Fruit fly (Drosophila melanogaster) ovary, adult (tissue): ENCODE measurements around the gene CG14362.

Experiments used
- CG17801 ChIP-seq: fragments of 200-800 bp; optimal IDR thresholded peaks from 2 replicates; lab custom pipeline; 2019; ENCODE audit warnings: missing biosample characterization, mild to moderate bottlenecking, missing genetic modification characterization, moderate library complexity; ENCODE audit not compliant: partially characterized antibody

CG14362 gene

DNA sequence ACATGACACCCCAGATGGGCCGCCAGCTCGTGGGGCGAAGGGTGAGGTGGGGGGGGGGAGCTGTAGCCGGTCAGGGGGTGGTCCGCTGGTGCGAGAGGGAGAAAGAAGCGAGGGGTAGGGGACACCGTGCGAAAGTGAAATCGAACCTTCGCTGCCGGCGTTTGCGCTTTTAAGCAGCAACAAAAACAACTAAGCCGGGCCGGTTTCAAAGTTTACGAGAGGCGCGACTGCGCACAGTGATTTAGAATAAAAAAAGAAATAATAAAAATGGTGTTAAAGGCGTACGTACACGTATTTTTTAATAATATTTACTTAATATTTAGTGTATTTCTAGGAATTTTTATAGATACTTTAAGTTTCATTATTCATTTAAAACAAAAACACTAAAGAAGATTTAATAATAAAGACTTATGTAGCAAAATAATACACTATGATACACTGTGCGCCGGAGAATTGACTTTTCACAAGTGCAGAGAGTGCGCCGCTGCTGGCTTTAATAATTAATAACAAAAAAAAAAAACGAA, 23.6 kb downstream of the CG14362 start:
- TF ChIP-seq CG17801 (GFP tag; lab: Kevin White, UChicago), result peak; percentile 67

- no peak for TF ChIP-seq CG17801 (GFP tag; lab: Kevin White, UChicago)
Measured at dm6 chr3R:13831042-13831441, 24.2 kb downstream of the CG14362 start.

- peak; percentile 11 for TF ChIP-seq CG17801 (GFP tag; lab: Kevin White, UChicago)
Measured at dm6 chr3R:13827953-13828922, 27.0 kb downstream of the CG14362 start, which contains the start of gene Mst87F. TSS of gene Mst87F (minus strand) at chr3R:13828008.

dm6 chr3R:13822602-13823220, 32.5 kb downstream of the CG14362 start:
- no peak for TF ChIP-seq CG17801 (GFP tag; lab: Kevin White, UChicago)

DNA sequence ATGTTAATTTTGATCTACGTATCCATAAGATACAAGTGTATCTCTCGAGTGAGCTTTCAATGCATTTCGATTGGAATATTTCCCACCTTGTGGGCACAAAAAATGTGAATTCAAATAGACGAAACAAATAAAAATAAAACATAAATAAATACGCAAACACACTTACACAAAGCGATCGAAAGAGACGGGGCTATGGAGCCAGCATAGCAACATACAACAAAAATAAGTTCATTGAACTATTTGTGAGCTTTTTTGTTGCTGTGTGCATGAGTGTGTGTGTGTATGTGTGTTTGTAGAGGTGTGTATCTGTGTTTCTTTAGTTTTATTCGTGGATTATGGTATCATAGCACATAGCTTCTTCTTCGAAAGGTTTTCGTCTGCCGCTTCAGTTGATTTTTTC, 34.8 kb downstream of the CG14362 start:
- TF ChIP-seq CG17801 (GFP tag; lab: Kevin White, UChicago), result no peak

- TF ChIP-seq CG17801 (GFP tag; lab: Kevin White, UChicago), result no peak
Measured at dm6 chr3R:13819037-13819436, 36.2 kb downstream of the CG14362 start.

dm6 chr3R:13817480-13818305, 37.6 kb downstream of the CG14362 start:
- TF ChIP-seq CG17801 (GFP tag; lab: Kevin White, UChicago), result no peak

dm6 chr3R:13816375-13816711, 38.9 kb downstream of the CG14362 start:
- peak; percentile 69 for TF ChIP-seq CG17801 (GFP tag; lab: Kevin White, UChicago)

- no peak for TF ChIP-seq CG17801 (GFP tag; lab: Kevin White, UChicago)
Measured at dm6 chr3R:13815566-13816374, 39.5 kb downstream of the CG14362 start.

DNA sequence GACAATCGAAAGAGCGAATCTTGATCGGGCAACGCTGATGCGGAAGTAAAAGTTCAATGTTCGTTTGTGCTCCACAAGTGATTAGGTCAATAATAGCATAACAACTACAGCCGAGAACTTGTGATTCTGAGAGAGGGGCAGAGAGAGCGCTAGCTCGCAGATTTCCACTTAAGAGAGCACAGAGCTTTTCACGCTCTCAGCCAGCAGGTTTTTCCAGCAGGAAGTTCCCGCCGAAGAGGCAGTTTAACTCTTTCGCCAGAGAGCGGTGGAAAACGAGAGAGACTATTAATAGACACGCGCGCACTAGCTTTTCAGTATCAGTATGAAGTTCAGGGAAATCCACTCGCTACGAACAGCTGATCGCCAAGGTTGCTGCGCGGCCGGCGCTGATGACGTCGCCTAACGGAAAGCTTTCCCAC, 40.2 kb downstream of the CG14362 start:
- no peak for TF ChIP-seq CG17801 (GFP tag; lab: Kevin White, UChicago)

dm6 chr3R:13812736-13813250, 42.5 kb downstream of the CG14362 start, which contains the start of the genes tal-1A, tal-2A, tal-3A and tal-AA:
TSS of gene tal-1A (plus strand) at chr3R:13813109.
TSS of gene tal-2A (plus strand) at chr3R:13813109.
TSS of gene tal-3A (plus strand) at chr3R:13813109.
TSS of gene tal-AA (plus strand) at chr3R:13813109.
- peak; percentile 52 for TF ChIP-seq CG17801 (GFP tag; lab: Kevin White, UChicago)

DNA sequence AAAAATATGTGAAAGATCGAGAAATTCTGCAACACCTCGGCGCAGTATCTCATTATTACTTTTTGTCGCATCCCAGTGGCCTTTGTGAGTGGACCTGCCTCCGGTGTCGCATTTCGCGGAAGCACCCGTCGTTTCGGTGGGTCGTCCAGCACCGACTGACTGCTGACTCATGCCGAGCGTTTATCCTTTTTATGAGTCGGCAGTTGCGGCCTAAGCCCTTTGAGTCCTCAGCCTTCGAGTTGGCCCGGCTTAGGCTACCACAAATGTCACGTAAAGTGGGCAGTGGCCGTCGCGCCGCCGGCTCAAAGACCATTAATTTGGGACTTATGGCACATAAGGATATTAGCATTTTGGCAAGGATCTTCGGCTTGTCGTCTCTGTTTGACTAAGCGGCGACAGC, 43.5 kb downstream of the CG14362 start:
- no peak for TF ChIP-seq CG17801 (GFP tag; lab: Kevin White, UChicago)

- no peak for TF ChIP-seq CG17801 (GFP tag; lab: Kevin White, UChicago)
Measured at dm6 chr3R:13810308-13810707, 44.9 kb downstream of the CG14362 start.
